Worm (Caenorhabditis elegans) whole organism, mixed stage, embryonic: ENCODE measurements around the gene C18H9.6.

Source experiments
- M03D4.4 ChIP-seq: sonication (generic microtip); optimal IDR thresholded peaks from 2 replicates; lab custom pipeline; 2017; ENCODE audit warnings: mild to moderate bottlenecking, missing genetic modification characterization, missing compliant biosample characterization
- bed-3 ChIP-seq: fragments of 200-800 bp; sonication (Bioruptor generic); optimal IDR thresholded peaks from 3 replicates; lab custom pipeline; 2018; ENCODE audit warnings: mild to moderate bottlenecking, missing genetic modification characterization, moderate library complexity, missing compliant biosample characterization
- blmp-1 ChIP-seq: fragments of 150-350 bp; optimal IDR thresholded peaks from 2 replicates; lab custom pipeline; 2014; ENCODE audit warnings: missing biosample characterization, missing genetic modification characterization
- ceh-39 ChIP-seq: fragments of 150-350 bp; optimal IDR thresholded peaks from 2 replicates; lab custom pipeline; 2014; ENCODE audit warnings: missing biosample characterization, missing genetic modification characterization
- ceh-43 ChIP-seq: fragments of 200-800 bp; sonication (Bioruptor generic); optimal IDR thresholded peaks from 2 replicates; lab custom pipeline; 2018; ENCODE audit warnings: mild to moderate bottlenecking, missing genetic modification characterization, moderate library complexity, missing compliant biosample characterization
- ceh-83 ChIP-seq: fragments of 200-800 bp; sonication (Bioruptor generic); optimal IDR thresholded peaks from 2 replicates; lab custom pipeline; 2018; ENCODE audit warnings: mild to moderate bottlenecking, missing genetic modification characterization, missing compliant biosample characterization
- ces-1 ChIP-seq: fragments of 150-350 bp; optimal IDR thresholded peaks from 2 replicates; lab custom pipeline; 2014; ENCODE audit warnings: missing biosample characterization, missing genetic modification reagents, missing genetic modification characterization
- cnd-1 ChIP-seq: fragments of 200-800 bp; sonication (Bioruptor generic); optimal IDR thresholded peaks from 2 replicates; lab custom pipeline; 2018; ENCODE audit warnings: mild to moderate bottlenecking, missing genetic modification characterization, missing compliant biosample characterization
- elt-1 ChIP-seq: sonication (generic microtip); optimal IDR thresholded peaks from 2 replicates; lab custom pipeline; 2017; ENCODE audit warnings: missing genetic modification characterization, mild to moderate bottlenecking, missing compliant biosample characterization, antibody characterized with exemption, moderate library complexity, borderline replicate concordance; ENCODE audit not compliant: insufficient read depth
- elt-3 ChIP-seq: fragments of 150-350 bp; optimal IDR thresholded peaks from 2 replicates; lab custom pipeline; 2014; ENCODE audit warnings: missing biosample characterization, missing genetic modification characterization
- flh-1 ChIP-seq: fragments of 200-800 bp; sonication (Bioruptor generic); optimal IDR thresholded peaks from 2 replicates; lab custom pipeline; 2018; ENCODE audit warnings: mild to moderate bottlenecking, missing genetic modification characterization, moderate library complexity, missing compliant biosample characterization
- ham-2 ChIP-seq: fragments of 200-800 bp; sonication (Bioruptor generic); optimal IDR thresholded peaks from 2 replicates; lab custom pipeline; 2018; ENCODE audit warnings: mild to moderate bottlenecking, missing genetic modification characterization, missing compliant biosample characterization
- hlh-1 ChIP-seq: fragments of 150-350 bp; optimal IDR thresholded peaks from 2 replicates; lab custom pipeline; 2014; ENCODE audit warnings: missing biosample characterization, missing genetic modification reagents, missing genetic modification characterization
- lsy-2 ChIP-seq: fragments of 150-350 bp; optimal IDR thresholded peaks from 2 replicates; lab custom pipeline; 2014; ENCODE audit warnings: missing biosample characterization, missing genetic modification characterization
- mab-5 ChIP-seq: fragments of 150-350 bp; optimal IDR thresholded peaks from 2 replicates; lab custom pipeline; 2014; ENCODE audit warnings: missing biosample characterization, missing genetic modification characterization
- mep-1 ChIP-seq: fragments of 150-350 bp; optimal IDR thresholded peaks from 2 replicates; lab custom pipeline; 2017; ENCODE audit warnings: missing biosample characterization, missing genetic modification reagents, missing genetic modification characterization, inconsistent platforms
- mls-2 ChIP-seq: sonication (generic microtip); optimal IDR thresholded peaks from 2 replicates; lab custom pipeline; 2016; ENCODE audit warnings: mild to moderate bottlenecking, missing genetic modification characterization, moderate library complexity, missing compliant biosample characterization
- nhr-12 ChIP-seq: fragments of 150-350 bp; optimal IDR thresholded peaks from 2 replicates; lab custom pipeline; 2014; ENCODE audit warnings: missing biosample characterization, missing genetic modification characterization
- nhr-2 ChIP-seq: fragments of 150-350 bp; optimal IDR thresholded peaks from 2 replicates; lab custom pipeline; 2014; ENCODE audit warnings: missing biosample characterization, missing genetic modification characterization
- nhr-237 ChIP-seq: fragments of 150-350 bp; optimal IDR thresholded peaks from 2 replicates; lab custom pipeline; 2014; ENCODE audit warnings: missing biosample characterization, missing genetic modification characterization
- nhr-28 ChIP-seq: fragments of 150-350 bp; optimal IDR thresholded peaks from 2 replicates; lab custom pipeline; 2014; ENCODE audit warnings: missing biosample characterization, missing genetic modification characterization
- nhr-76 ChIP-seq: sonication (generic microtip); optimal IDR thresholded peaks from 2 replicates; lab custom pipeline; 2017; ENCODE audit warnings: missing biosample characterization, missing genetic modification characterization
- pha-4 ChIP-seq: fragments of 150-350 bp; optimal IDR thresholded peaks from 2 replicates; lab custom pipeline; 2018; ENCODE audit warnings: missing biosample characterization, missing genetic modification reagents, missing genetic modification characterization
- sem-2 ChIP-seq: fragments of 200-800 bp; sonication (Bioruptor generic); optimal IDR thresholded peaks from 2 replicates; lab custom pipeline; 2018; ENCODE audit warnings: mild to moderate bottlenecking, missing genetic modification characterization, missing compliant biosample characterization
- sptf-1 ChIP-seq: sonication (generic microtip); optimal IDR thresholded peaks from 2 replicates; lab custom pipeline; 2017; ENCODE audit warnings: mild to moderate bottlenecking, missing genetic modification characterization, moderate library complexity, missing compliant biosample characterization
- unc-120 ChIP-seq: sonication (generic microtip); optimal IDR thresholded peaks from 2 replicates; lab custom pipeline; 2017; ENCODE audit warnings: missing genetic modification characterization, missing compliant biosample characterization; ENCODE audit not compliant: poor library complexity, severe bottlenecking
- unc-39 ChIP-seq: fragments of 150-350 bp; optimal IDR thresholded peaks from 2 replicates; lab custom pipeline; 2014; ENCODE audit warnings: missing biosample characterization, missing genetic modification characterization
- unc-62 ChIP-seq: fragments of 150-350 bp; optimal IDR thresholded peaks from 2 replicates; lab custom pipeline; 2014; ENCODE audit warnings: missing biosample characterization, missing genetic modification reagents, missing genetic modification characterization
- ztf-11 ChIP-seq: fragments of 150-350 bp; optimal IDR thresholded peaks from 2 replicates; lab custom pipeline; 2014; ENCODE audit warnings: missing biosample characterization, missing genetic modification characterization

C18H9.6 gene

DNA sequence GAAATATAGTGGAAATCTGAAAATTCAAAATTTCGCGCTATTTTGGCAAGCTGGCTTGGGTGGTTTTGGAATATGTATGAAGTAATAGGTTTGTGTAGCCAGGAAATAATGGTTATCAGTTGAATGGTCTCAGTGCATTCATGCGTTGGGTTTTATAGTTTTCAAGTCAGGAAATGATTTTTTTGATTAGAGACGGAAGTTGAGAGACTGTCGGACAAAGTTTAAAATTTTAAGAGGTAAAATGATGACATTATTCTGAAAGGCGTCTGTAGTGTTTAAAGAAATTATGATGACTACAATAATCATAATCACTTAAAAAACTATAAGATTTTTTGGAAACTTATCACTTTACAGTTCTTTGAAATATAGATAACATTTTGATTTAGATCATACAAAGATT is at the start of gene C18H9.6:
C18H9.6 (minus strand) TSS at position 129 of the 400 bp plus-strand sequence.
- TF ChIP-seq pha-4 (tag; lab: Kevin White, UChicago) (no peak), elt-1 (tag; lab: Kevin White, UChicago) (no peak), mls-2 (tag; lab: Kevin White, UChicago) (no peak), ham-2 (GFP tag; lab: Kevin White, UChicago) (no peak), ceh-83 (GFP tag; lab: Kevin White, UChicago) (no peak), ceh-39 (tag; lab: Kevin White, UChicago) (no peak), blmp-1 (tag; lab: Kevin White, UChicago) (no peak), cnd-1 (tag; lab: Kevin White, UChicago) (no peak), nhr-76 (no peak), nhr-28 (no peak), ztf-11 (tag; lab: Kevin White, UChicago) (no peak), mep-1 (no peak)

DNA sequence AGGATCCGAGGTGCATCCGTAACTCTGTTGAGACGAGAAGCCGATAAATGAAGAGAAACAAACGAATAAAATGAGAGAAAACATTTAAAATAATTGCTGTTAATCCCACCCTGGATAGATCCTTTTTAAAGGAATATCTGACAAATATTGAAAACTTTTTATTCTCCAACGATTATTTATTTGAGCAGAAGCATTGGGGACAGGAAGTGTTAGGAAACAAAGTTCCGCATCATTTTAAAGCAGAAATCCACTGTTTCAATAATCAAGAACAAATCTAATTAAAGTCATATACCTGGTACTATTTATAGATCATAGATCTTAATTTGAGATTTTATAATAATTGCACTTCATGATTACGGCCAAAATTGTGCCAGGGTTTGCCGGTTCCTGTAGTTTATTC is 49.5 kb upstream of the C18H9.6 start, which contains the start of gene F41G3.20:
F41G3.20 (minus strand) TSS at position 101 of the 400 bp plus-strand sequence.
- no peak for TF ChIP-seq nhr-237 (tag; lab: Kevin White, UChicago)
- TF ChIP-seq flh-1 (GFP tag; lab: Kevin White, UChicago) = no peak
- no peak for TF ChIP-seq mab-5 (tag; lab: Kevin White, UChicago)

DNA sequence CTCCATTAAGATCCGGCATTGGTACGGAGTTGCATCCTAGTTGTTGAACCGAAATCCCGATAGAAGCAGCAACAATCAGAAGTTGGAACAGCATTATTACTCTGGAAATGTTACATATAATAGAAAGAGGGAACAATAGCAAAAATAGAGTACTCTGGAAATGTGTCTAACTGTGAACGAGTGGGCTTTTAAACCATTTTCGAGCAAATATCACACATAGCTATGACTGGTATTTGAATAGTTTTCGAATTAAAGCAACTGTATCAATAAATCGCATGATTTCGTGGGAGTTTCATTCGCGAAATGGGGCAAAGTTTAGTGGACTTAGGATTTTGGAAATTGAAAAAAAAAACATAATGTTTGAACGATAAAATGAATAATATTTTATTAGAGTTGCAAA is 48.0 kb upstream of the C18H9.6 start, which contains the start of gene F41G3.10:
F41G3.10 (minus strand) TSS at position 101 of the 400 bp plus-strand sequence.
- TF ChIP-seq cnd-1 (tag; lab: Kevin White, UChicago) (no peak), nhr-2 (tag; lab: Kevin White, UChicago) (no peak), unc-120 (tag; lab: Kevin White, UChicago) (no peak), elt-1 (tag; lab: Kevin White, UChicago) (no peak), unc-62 (GFP tag; lab: Kevin White, UChicago) (no peak), flh-1 (GFP tag; lab: Kevin White, UChicago) (no peak), blmp-1 (tag; lab: Kevin White, UChicago) (no peak), elt-3 (tag; lab: Kevin White, UChicago) (no peak), ztf-11 (tag; lab: Kevin White, UChicago) (no peak)
- TF ChIP-seq, all 35 proteins: peak for 0

DNA sequence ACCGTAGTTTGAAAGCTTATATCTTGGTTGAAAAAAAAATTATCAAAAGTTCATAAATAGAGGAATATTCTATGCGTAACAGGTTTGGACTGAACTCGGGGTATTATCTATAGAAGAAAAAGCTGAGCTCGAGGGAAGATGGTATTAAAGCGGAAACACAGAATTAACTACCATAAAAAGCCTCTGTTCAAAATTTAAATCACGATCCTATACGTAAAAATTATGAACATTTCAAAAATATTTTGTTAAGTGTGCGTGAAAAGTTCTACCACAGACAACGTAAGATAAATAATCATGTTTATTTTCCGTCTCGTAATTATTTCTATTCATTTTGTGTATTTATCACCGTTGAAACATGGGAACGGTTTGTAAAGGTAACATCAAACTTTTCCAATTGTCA is 45.0 kb upstream of the C18H9.6 start, which contains the start of gene F41G3.5:
F41G3.5 (plus strand) TSS at position 301 of the 400 bp plus-strand sequence.
- TF ChIP-seq mab-5 (tag; lab: Kevin White, UChicago) (no peak), unc-120 (tag; lab: Kevin White, UChicago) (no peak), nhr-237 (tag; lab: Kevin White, UChicago) (no peak), ceh-39 (tag; lab: Kevin White, UChicago) (no peak), nhr-12 (no peak), sem-2 (GFP tag; lab: Kevin White, UChicago) (no peak), nhr-76 (no peak), ces-1 (GFP tag; lab: Kevin White, UChicago) (no peak), M03D4.4 (tag; lab: Kevin White, UChicago) (no peak), elt-3 (tag; lab: Kevin White, UChicago) (no peak), ceh-83 (GFP tag; lab: Kevin White, UChicago) (no peak), sptf-1 (no peak), unc-39 (tag; lab: Kevin White, UChicago) (no peak), bed-3 (no peak), ham-2 (GFP tag; lab: Kevin White, UChicago) (no peak), nhr-28 (no peak), elt-1 (tag; lab: Kevin White, UChicago) (no peak), ceh-43 (no peak)

DNA sequence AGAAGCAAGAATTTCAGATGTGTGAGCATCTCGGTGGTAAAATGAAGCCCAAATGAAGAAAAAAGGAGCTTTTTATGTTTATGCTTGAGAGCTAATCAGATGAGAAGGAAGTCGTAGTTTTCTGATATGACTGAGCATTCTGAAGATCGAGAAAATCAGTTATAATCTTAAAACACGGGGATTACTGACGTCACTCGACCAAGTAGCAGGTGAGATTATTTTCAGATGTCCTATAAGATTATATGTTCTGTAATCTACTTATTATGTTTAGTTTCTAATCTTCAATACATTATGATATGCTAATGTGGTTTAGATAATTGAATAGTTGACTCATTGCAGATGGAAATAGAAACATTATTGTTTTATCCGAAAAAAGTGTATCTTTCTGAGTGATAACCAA is 44.4 kb upstream of the C18H9.6 start, which contains the start of gene ins-14:
ins-14 (minus strand) TSS at position 32 of the 400 bp plus-strand sequence.
- TF ChIP-seq lsy-2 (no peak), unc-62 (GFP tag; lab: Kevin White, UChicago) (no peak), sem-2 (GFP tag; lab: Kevin White, UChicago) (no peak), nhr-28 (no peak), hlh-1 (tag; lab: Kevin White, UChicago) (no peak), M03D4.4 (tag; lab: Kevin White, UChicago) (no peak), nhr-12 (no peak), mep-1 (no peak), mab-5 (tag; lab: Kevin White, UChicago) (no peak), sptf-1 (no peak), nhr-2 (tag; lab: Kevin White, UChicago) (no peak), elt-3 (tag; lab: Kevin White, UChicago) (no peak)
- TF ChIP-seq, all 35 proteins: peak for 0
